Fruit fly (Drosophila melanogaster) whole organism, embryonic: ENCODE results near the gene firl.
A peak's percentile ranks its signal among the peaks of the same experiment; 100 is the strongest.

Experiments used
- Awh ChIP-seq: fragments of 200-800 bp; sonication (Bioruptor generic); IDR thresholded peaks from 2 replicates; pipeline ENCODE4, ENCODE4 v1.3.6; 2022; ENCODE audit warnings: missing biosample characterization, missing genetic modification characterization
- Bgb ChIP-seq: fragments of 200-800 bp; sonication (Bioruptor generic); IDR thresholded peaks from 2 replicates; pipeline ENCODE4 v1.3.6; 2022; ENCODE audit warnings: missing biosample characterization, missing genetic modification characterization; ENCODE audit not compliant: partially characterized antibody
- CG10543 ChIP-seq: fragments of 200-800 bp; sonication (Bioruptor generic); optimal IDR thresholded peaks from 3 replicates; lab custom pipeline; 2017; ENCODE audit warnings: missing biosample characterization, mild to moderate bottlenecking, missing genetic modification characterization, moderate library complexity
- CG12155 ChIP-seq: fragments of 200-800 bp; sonication (Bioruptor generic); optimal IDR thresholded peaks from 3 replicates; lab custom pipeline; 2016; ENCODE audit warnings: missing biosample characterization, missing genetic modification characterization
- CG12299 ChIP-seq: fragments of 200-800 bp; sonication (Bioruptor generic); optimal IDR thresholded peaks from 2 replicates; lab custom pipeline; 2018; ENCODE audit warnings: missing biosample characterization, mild to moderate bottlenecking, missing genetic modification characterization
- CG12942 ChIP-seq: fragments of 200-800 bp; sonication (Bioruptor generic); optimal IDR thresholded peaks from 3 replicates; lab custom pipeline; 2016; ENCODE audit warnings: missing biosample characterization, missing genetic modification characterization
- CG15269 ChIP-seq: fragments of 200-800 bp; sonication (Bioruptor generic); optimal IDR thresholded peaks from 2 replicates; lab custom pipeline; 2018; ENCODE audit warnings: missing biosample characterization, mild to moderate bottlenecking, missing genetic modification characterization, moderate library complexity
- CG15601 ChIP-seq: fragments of 200-800 bp; sonication (Bioruptor generic); optimal IDR thresholded peaks from 3 replicates; lab custom pipeline; 2019; ENCODE audit warnings: missing biosample characterization, mild to moderate bottlenecking, missing genetic modification characterization, moderate library complexity
- CG1602 ChIP-seq: fragments of 200-800 bp; sonication (Bioruptor generic); optimal IDR thresholded peaks from 3 replicates; lab custom pipeline; 2016; ENCODE audit warnings: missing biosample characterization, missing genetic modification characterization
- CG17568 ChIP-seq: fragments of 200-800 bp; sonication (Bioruptor generic); optimal IDR thresholded peaks from 2 replicates; lab custom pipeline; 2018; ENCODE audit warnings: missing biosample characterization, mild to moderate bottlenecking, missing genetic modification characterization, moderate library complexity
- CG18011 ChIP-seq: fragments of 200-800 bp; sonication (Bioruptor generic); optimal IDR thresholded peaks from 2 replicates; lab custom pipeline; 2017; ENCODE audit warnings: missing biosample characterization, missing genetic modification characterization, mild to moderate bottlenecking, moderate library complexity, missing genotype
- CG2678 ChIP-seq: fragments of 200-800 bp; sonication (Bioruptor generic); optimal IDR thresholded peaks from 3 replicates; lab custom pipeline; 2019; ENCODE audit warnings: missing biosample characterization, mild to moderate bottlenecking, missing genetic modification characterization, moderate library complexity
- CG2889 ChIP-seq: fragments of 200-800 bp; sonication (Bioruptor generic); IDR thresholded peaks from 3 replicates; pipeline ENCODE4 v1.3.6; 2022; ENCODE audit warnings: missing biosample characterization, missing genetic modification characterization
- CG3281 ChIP-seq: fragments of 200-800 bp; sonication (Bioruptor generic); optimal IDR thresholded peaks from 3 replicates; lab custom pipeline; 2017; ENCODE audit warnings: missing biosample characterization, mild to moderate bottlenecking, missing genetic modification characterization
- CG33213 ChIP-seq: fragments of 200-800 bp; sonication (Bioruptor generic); optimal IDR thresholded peaks from 3 replicates; lab custom pipeline; 2016; ENCODE audit warnings: missing biosample characterization, missing genetic modification characterization
- CG4617 ChIP-seq: fragments of 200-800 bp; sonication (Bioruptor generic); optimal IDR thresholded peaks from 3 replicates; lab custom pipeline; 2016; ENCODE audit warnings: missing biosample characterization, missing genetic modification characterization, borderline replicate concordance
- CG8281 ChIP-seq: fragments of 200-800 bp; sonication (Bioruptor generic); optimal IDR thresholded peaks from 2 replicates; lab custom pipeline; 2018; ENCODE audit warnings: missing biosample characterization, mild to moderate bottlenecking, missing genetic modification characterization, moderate library complexity
- CG8359 ChIP-seq: fragments of 200-800 bp; sonication (Bioruptor generic); optimal IDR thresholded peaks from 2 replicates; lab custom pipeline; 2017; ENCODE audit warnings: missing biosample characterization, mild to moderate bottlenecking, missing genetic modification characterization, borderline replicate concordance
- Dfd ChIP-seq, 2 experiments: fragments of >200 bp; optimal IDR thresholded peaks; 2 replicates each; lab custom pipeline; 2017; ENCODE audit warnings: missing biosample characterization in 2 of 2, missing genetic modification characterization in 2 of 2
- HLH4C ChIP-seq: fragments of 200-800 bp; sonication (Bioruptor generic); IDR thresholded peaks from 3 replicates; pipeline ENCODE4 v1.3.6; 2022; ENCODE audit warnings: missing biosample characterization, missing genetic modification characterization; ENCODE audit not compliant: partially characterized antibody
- HmgZ ChIP-seq: fragments of 200-800 bp; sonication (Bioruptor generic); optimal IDR thresholded peaks from 2 replicates; lab custom pipeline; 2018; ENCODE audit warnings: missing biosample characterization, mild to moderate bottlenecking, missing genetic modification characterization
- Hr51 ChIP-seq, 2 experiments: fragments of 200-800 bp; sonication (Bioruptor generic); optimal IDR thresholded peaks; 2 replicates in 1 of 2; 3 replicates in 1 of 2; lab custom pipeline; 2016 to 2018; ENCODE audit warnings: missing biosample characterization in 2 of 2, missing genetic modification characterization in 2 of 2, mild to moderate bottlenecking in 1 of 2, moderate library complexity in 1 of 2
- Hsf ChIP-seq: fragments of 200-800 bp; sonication (Bioruptor generic); optimal IDR thresholded peaks from 3 replicates; lab custom pipeline; 2016; ENCODE audit warnings: missing biosample characterization, missing genetic modification characterization
- Jarid2 ChIP-seq: fragments of 200-800 bp; sonication (Bioruptor generic); optimal IDR thresholded peaks from 3 replicates; lab custom pipeline; 2017; ENCODE audit warnings: mild to moderate bottlenecking, missing biosample characterization, missing genetic modification reagents, missing genetic modification characterization
- Kr ChIP-seq: fragments of 200-800 bp; sonication (Bioruptor generic); optimal IDR thresholded peaks from 2 replicates; lab custom pipeline; 2017; ENCODE audit warnings: missing biosample characterization, mild to moderate bottlenecking, missing genetic modification characterization
- Lhr ChIP-seq: fragments of 200-800 bp; sonication (Bioruptor generic); optimal IDR thresholded peaks from 3 replicates; lab custom pipeline; 2017; ENCODE audit warnings: mild to moderate bottlenecking, missing biosample characterization, missing genetic modification reagents, missing genetic modification characterization
- NfI ChIP-seq: fragments of 200-800 bp; sonication (Bioruptor generic); optimal IDR thresholded peaks from 3 replicates; lab custom pipeline; 2018; ENCODE audit warnings: missing biosample characterization, mild to moderate bottlenecking, missing genetic modification characterization, moderate library complexity
- Ptx1 ChIP-seq: fragments of 200-800 bp; sonication (Bioruptor generic); IDR thresholded peaks from 2 replicates; pipeline ENCODE4 v1.3.6; 2022; ENCODE audit warnings: missing biosample characterization, missing genetic modification characterization
- Sry-β ChIP-seq: fragments of 200-800 bp; sonication (Bioruptor generic); optimal IDR thresholded peaks from 2 replicates; lab custom pipeline; 2018; ENCODE audit warnings: missing biosample characterization, mild to moderate bottlenecking, missing genetic modification characterization, moderate library complexity
- Stat92E ChIP-seq, 3 experiments: fragments of >200 bp in 2 of 3; fragments of 200-800 bp in 1 of 3; sonication (Bioruptor generic) in 1 of 3; optimal IDR thresholded peaks; 2 replicates each; lab custom pipeline; 2017 to 2019; ENCODE audit warnings: missing biosample characterization in 3 of 3, missing genetic modification characterization in 3 of 3, mild to moderate bottlenecking in 1 of 3, moderate library complexity in 1 of 3
- cad ChIP-seq: fragments of >200 bp; optimal IDR thresholded peaks from 2 replicates; lab custom pipeline; 2017; ENCODE audit warnings: missing biosample characterization, missing genetic modification characterization
- chm ChIP-seq: fragments of 200-800 bp; sonication (Bioruptor generic); IDR thresholded peaks from 2 replicates; pipeline ENCODE4 v1.3.6; 2022; ENCODE audit warnings: missing biosample characterization, missing genetic modification characterization
- dimm ChIP-seq: fragments of 200-800 bp; sonication (Bioruptor generic); IDR thresholded peaks from 2 replicates; pipeline ENCODE4 v1.3.6; 2022; ENCODE audit warnings: missing biosample characterization, missing genetic modification characterization
- disco-r ChIP-seq: fragments of 200-800 bp; sonication (Bioruptor generic); optimal IDR thresholded peaks from 2 replicates; lab custom pipeline; 2016; ENCODE audit warnings: missing biosample characterization, missing genetic modification characterization
- exex ChIP-seq: fragments of 200-800 bp; sonication (Bioruptor generic); optimal IDR thresholded peaks from 4 replicates; lab custom pipeline; 2018; ENCODE audit warnings: missing biosample characterization, mild to moderate bottlenecking, missing genetic modification characterization, moderate library complexity
- fu2 ChIP-seq: fragments of 200-800 bp; sonication (Bioruptor generic); optimal IDR thresholded peaks from 2 replicates; lab custom pipeline; 2016; ENCODE audit warnings: missing biosample characterization, missing genetic modification characterization
- gcm2 ChIP-seq: fragments of 200-800 bp; sonication (Bioruptor generic); optimal IDR thresholded peaks from 2 replicates; lab custom pipeline; 2016; ENCODE audit warnings: missing biosample characterization, missing genetic modification characterization
- hth ChIP-seq: fragments of >200 bp; optimal IDR thresholded peaks from 2 replicates; lab custom pipeline; 2017; ENCODE audit warnings: inconsistent platforms
- lmd ChIP-seq: fragments of 200-800 bp; sonication (Bioruptor generic); IDR thresholded peaks from 2 replicates; pipeline ENCODE4 v1.3.6; 2022; ENCODE audit warnings: missing biosample characterization, missing genetic modification characterization
- oc ChIP-seq: fragments of 200-800 bp; sonication (Bioruptor generic); optimal IDR thresholded peaks from 2 replicates; lab custom pipeline; 2018; ENCODE audit warnings: missing biosample characterization, mild to moderate bottlenecking, missing genetic modification characterization, moderate library complexity
- onecut ChIP-seq: fragments of 200-800 bp; sonication (Bioruptor generic); IDR thresholded peaks from 2 replicates; pipeline ENCODE4 v1.3.6; 2022; ENCODE audit warnings: missing biosample characterization, missing genetic modification characterization
- pnt ChIP-seq: fragments of 200-800 bp; sonication (Bioruptor generic); optimal IDR thresholded peaks from 3 replicates; lab custom pipeline; 2016; ENCODE audit warnings: missing biosample characterization, missing genetic modification characterization
- sima ChIP-seq: fragments of 200-800 bp; sonication (Bioruptor generic); optimal IDR thresholded peaks from 2 replicates; lab custom pipeline; 2016; ENCODE audit warnings: missing biosample characterization, missing genetic modification characterization
- slbo ChIP-seq: fragments of 200-800 bp; sonication (Bioruptor generic); IDR thresholded peaks from 2 replicates; pipeline ENCODE4 v1.3.6; 2022; ENCODE audit warnings: missing biosample characterization, missing genetic modification characterization
- sna ChIP-seq: fragments of 200-800 bp; sonication (Bioruptor generic); IDR thresholded peaks from 2 replicates; pipeline ENCODE4 v1.3.6; 2022; ENCODE audit warnings: missing biosample characterization, missing genetic modification characterization; ENCODE audit not compliant: partially characterized antibody
- unpg ChIP-seq: fragments of 200-800 bp; sonication (Bioruptor generic); optimal IDR thresholded peaks from 3 replicates; lab custom pipeline; 2018; ENCODE audit warnings: missing biosample characterization, mild to moderate bottlenecking, missing genetic modification characterization, moderate library complexity
- zfh1 ChIP-seq: fragments of 200-800 bp; sonication (Bioruptor generic); IDR thresholded peaks from 3 replicates; pipeline ENCODE4 v1.3.6; 2022; ENCODE audit warnings: missing biosample characterization, missing genetic modification characterization

Gene firl

DNA sequence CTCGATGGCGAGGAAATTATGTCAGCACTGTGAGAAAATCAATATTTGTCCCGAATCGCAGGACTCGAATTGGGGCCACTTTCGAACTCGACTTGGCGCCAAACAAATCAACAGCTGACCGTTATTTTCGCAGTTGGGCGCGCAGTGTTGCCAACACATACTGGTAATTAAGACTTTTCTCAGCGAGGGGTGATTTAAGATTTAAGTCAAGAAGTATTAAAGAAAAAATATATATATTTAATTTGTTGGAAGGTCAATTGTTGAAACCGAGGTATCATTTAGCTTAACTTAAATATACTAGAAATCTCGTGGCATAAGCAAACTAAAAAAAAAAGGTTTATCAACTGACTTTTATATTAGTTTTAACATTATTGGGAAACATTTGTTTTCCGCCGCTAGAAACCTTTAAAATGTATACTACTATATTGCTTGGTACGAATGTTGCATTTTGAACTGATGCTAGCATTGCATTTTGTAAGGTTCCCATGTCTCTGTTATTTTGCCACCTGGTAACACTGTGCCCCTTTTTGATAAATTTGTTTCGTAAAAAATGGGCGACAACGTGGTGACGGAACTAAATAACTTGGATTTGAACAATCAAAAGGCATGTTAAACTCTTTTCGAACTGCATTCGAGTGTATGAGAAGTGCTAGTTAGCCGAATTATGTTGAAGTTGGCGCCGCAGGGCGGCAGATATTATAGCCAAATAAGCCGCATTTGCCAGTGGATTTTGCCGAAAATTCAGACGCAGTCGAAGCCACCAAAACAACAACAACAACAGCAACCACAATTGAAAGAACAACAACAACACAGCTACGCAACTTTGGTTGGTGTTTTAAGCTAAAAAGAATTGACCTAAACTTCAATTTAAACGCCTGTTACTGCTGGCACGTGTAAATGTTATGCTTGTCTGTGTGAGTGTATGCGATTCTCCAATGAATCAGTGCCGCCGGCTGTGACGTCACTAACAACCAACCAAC is 36.9 kb upstream of the firl start, which contains the start of the genes Patsas and ThrRS (continued):
- TF ChIP-seq sima (GFP tag; lab: Kevin White, UChicago) (peak; percentile 36), pnt (GFP tag; lab: Kevin White, UChicago) (peak; percentile 71), HmgZ (tag; lab: Kevin White, UChicago) (peak; percentile 52), NfI (GFP tag; lab: Kevin White, UChicago) (peak; percentile 86), exex (tag; lab: Kevin White, UChicago) (no peak), CG3281 (GFP tag; lab: Kevin White, UChicago) (peak; percentile 84), CG33213 (peak; percentile 49), chm (peak; percentile 57; the same call in 1 of the 2 replicates), unpg (GFP tag; lab: Kevin White, UChicago) (peak; percentile 91), CG2889 (GFP tag; lab: Robert Waterston, UW) (peak; percentile 80), Hr51 (GFP tag; optimal IDR thresholded peaks at IDR 0.05; lab: Kevin White, UChicago) (peak; percentile 78 to 88), onecut (peak; percentile 97), CG8281 (tag; lab: Kevin White, UChicago) (peak; percentile 68), Hsf (GFP tag; lab: Kevin White, UChicago) (peak; percentile 88), CG4617 (peak; percentile 73), zfh1 (peak; percentile 78), oc (tag; lab: Kevin White, UChicago) (no peak), CG2678 (tag; lab: Kevin White, UChicago) (peak; percentile 91), Lhr (GFP tag; lab: Kevin White, UChicago) (peak; percentile 49), CG12942 (GFP tag; lab: Kevin White, UChicago) (peak; percentile 86), Jarid2 (GFP tag; lab: Kevin White, UChicago) (peak; percentile 43), dimm (GFP tag; lab: Robert Waterston, UW) (peak; percentile 53), Dfd (GFP tag; optimal IDR thresholded peaks at IDR 0.05; lab: Kevin White, UChicago) (peak in 1 of 2 experiments; percentile 39), CG10543 (GFP tag; lab: Kevin White, UChicago) (peak; percentile 87), lmd (GFP tag; lab: Robert Waterston, UW) (peak; percentile 90), CG18011 (GFP tag; lab: Kevin White, UChicago) (peak; percentile 52), CG8359 (peak; percentile 14), disco-r (GFP tag; lab: Kevin White, UChicago) (peak; percentile 4), Awh (GFP tag; lab: Robert Waterston, UW) (peak; percentile 80), CG1602 (peak; percentile 86), Stat92E (GFP tag; optimal IDR thresholded peaks at IDR 0.05; lab: Kevin White, UChicago) (no peak), CG17568 (GFP tag; lab: Kevin White, UChicago) (no peak), cad (GFP tag; lab: Kevin White, UChicago) (no peak), CG12155 (GFP tag; lab: Kevin White, UChicago) (peak; percentile 88), Bgb (GFP tag; lab: Robert Waterston, UW) (no peak), gcm2 (GFP tag; lab: Kevin White, UChicago) (peak; percentile 6), fu2 (GFP tag; lab: Kevin White, UChicago) (peak; percentile 69), slbo (peak; percentile 91), CG15269 (tag; lab: Kevin White, UChicago) (peak; percentile 90), CG15601 (tag; lab: Kevin White, UChicago) (peak; percentile 83), Kr (GFP tag; lab: Kevin White, UChicago) (no peak), HLH4C (no peak), Ptx1 (GFP tag; lab: Robert Waterston, UW) (peak; percentile 90), CG12299 (peak; percentile 79), Sry-β (peak; percentile 39), hth (no peak), sna (GFP tag; lab: Robert Waterston, UW) (no peak)
